Worm (Caenorhabditis elegans) whole organism, young adult: ENCODE measurements around the gene EEED8.18.

Source experiments
- B0019.2 ChIP-seq: fragments of 200-800 bp; sonication (Bioruptor generic); conservative IDR thresholded peaks from 2 replicates; pipeline ENCODE4 v1.3.6; 2022; ENCODE audit warnings: missing genetic modification reagents, missing genetic modification characterization, missing compliant biosample characterization
- D2030.7 ChIP-seq: fragments of 200-800 bp; sonication (Bioruptor generic); IDR thresholded peaks from 2 replicates; pipeline ENCODE4 v1.3.6; 2022; ENCODE audit warnings: missing genetic modification reagents, missing genetic modification characterization, missing compliant biosample characterization
- F22D6.2 ChIP-seq: sonication (generic microtip); optimal IDR thresholded peaks from 2 replicates; lab custom pipeline; 2016; ENCODE audit warnings: mild to moderate bottlenecking, missing genetic modification characterization, missing compliant biosample characterization
- F33H1.4 ChIP-seq: fragments of 200-800 bp; sonication (Bioruptor generic); IDR thresholded peaks from 2 replicates; pipeline ENCODE4 v1.3.6; 2022; ENCODE audit warnings: missing genetic modification reagents, missing genetic modification characterization, missing compliant biosample characterization
- F55B11.4 ChIP-seq: sonication (generic microtip); optimal IDR thresholded peaks from 2 replicates; lab custom pipeline; 2016; ENCODE audit warnings: missing compliant biosample characterization, missing genetic modification characterization, borderline replicate concordance; ENCODE audit not compliant: insufficient read depth
- T07F8.4 ChIP-seq: sonication (generic microtip); optimal IDR thresholded peaks from 2 replicates; lab custom pipeline; 2016; ENCODE audit warnings: mild to moderate bottlenecking, missing genetic modification characterization, moderate library complexity, missing compliant biosample characterization
- T26A5.8 ChIP-seq: sonication (generic microtip); optimal IDR thresholded peaks from 2 replicates; lab custom pipeline; 2016; ENCODE audit warnings: missing genetic modification characterization, missing compliant biosample characterization
- Y56A3A.18 ChIP-seq: fragments of 200-800 bp; sonication (Bioruptor generic); IDR thresholded peaks from 2 replicates; pipeline ENCODE4 v1.3.6; 2022; ENCODE audit warnings: missing genetic modification reagents, missing genetic modification characterization, missing compliant biosample characterization
- Y67H2A.10 ChIP-seq: fragments of 200-800 bp; sonication (Bioruptor generic); conservative IDR thresholded peaks from 2 replicates; pipeline ENCODE4 v1.3.6; 2022; ENCODE audit warnings: missing genetic modification reagents, missing genetic modification characterization, missing compliant biosample characterization
- ama-1 ChIP-seq, 3 experiments: fragments of 150-350 bp in 1 of 3; sonication (generic microtip) in 2 of 3; optimal IDR thresholded peaks; 2 replicates each; lab custom pipeline; 2014 to 2018; ENCODE audit warnings: missing biosample characterization in 2 of 3, missing genetic modification characterization in 2 of 3, missing genetic modification reagents in 2 of 3
- aptf-3 ChIP-seq: fragments of 200-800 bp; sonication (Bioruptor generic); IDR thresholded peaks from 2 replicates; pipeline ENCODE4 v1.3.6; 2022; ENCODE audit warnings: missing genetic modification characterization, missing compliant biosample characterization
- attf-5 ChIP-seq: fragments of 200-800 bp; sonication (Bioruptor generic); optimal IDR thresholded peaks from 2 replicates; lab custom pipeline; 2018; ENCODE audit warnings: mild to moderate bottlenecking, missing genetic modification characterization, missing compliant biosample characterization
- attf-6 ChIP-seq: fragments of 200-800 bp; sonication (Bioruptor generic); IDR thresholded peaks from 2 replicates; pipeline ENCODE4 v1.3.6; 2022; ENCODE audit warnings: missing genetic modification reagents, missing genetic modification characterization, missing compliant biosample characterization
- cebp-2 ChIP-seq: fragments of 200-800 bp; sonication (Bioruptor generic); IDR thresholded peaks from 2 replicates; pipeline ENCODE4 v1.3.6; 2022; ENCODE audit warnings: missing genetic modification characterization, missing compliant biosample characterization
- ceh-100 ChIP-seq: fragments of 200-800 bp; sonication (Bioruptor generic); IDR thresholded peaks from 2 replicates; pipeline ENCODE4 v1.3.6; 2022; ENCODE audit warnings: missing genetic modification reagents, missing genetic modification characterization, missing compliant biosample characterization
- ceh-27 ChIP-seq: fragments of 200-800 bp; sonication (Bioruptor generic); optimal IDR thresholded peaks from 2 replicates; lab custom pipeline; 2018; ENCODE audit warnings: mild to moderate bottlenecking, missing genetic modification characterization, moderate library complexity, missing compliant biosample characterization
- ceh-91 ChIP-seq: fragments of 200-800 bp; sonication (Bioruptor generic); IDR thresholded peaks from 2 replicates; pipeline ENCODE4 v1.3.6; 2022; ENCODE audit warnings: missing genetic modification reagents, missing genetic modification characterization, missing compliant biosample characterization
- chd-7 ChIP-seq: sonication (generic microtip); optimal IDR thresholded peaks from 2 replicates; lab custom pipeline; 2016; ENCODE audit warnings: mild to moderate bottlenecking, missing genetic modification characterization, moderate library complexity, missing compliant biosample characterization
- efl-1 ChIP-seq: fragments of 150-350 bp; optimal IDR thresholded peaks from 2 replicates; lab custom pipeline; 2014; ENCODE audit warnings: missing biosample characterization, missing genetic modification reagents, missing genetic modification characterization
- egl-18 ChIP-seq: fragments of 200-800 bp; sonication (Bioruptor generic); IDR thresholded peaks from 2 replicates; pipeline ENCODE4 v1.3.6; 2022; ENCODE audit warnings: missing genetic modification reagents, missing genetic modification characterization, missing compliant biosample characterization
- egrh-3 ChIP-seq: fragments of 200-800 bp; sonication (Bioruptor generic); IDR thresholded peaks from 2 replicates; pipeline ENCODE4 v1.3.6; 2022; ENCODE audit warnings: missing genetic modification reagents, missing genetic modification characterization, missing compliant biosample characterization
- lag-1 ChIP-seq: fragments of 200-800 bp; sonication (Bioruptor generic); IDR thresholded peaks from 2 replicates; pipeline ENCODE4 v1.3.6; 2022; ENCODE audit warnings: missing genetic modification reagents, missing genetic modification characterization, missing compliant biosample characterization
- lin-35 ChIP-seq, 3 experiments: fragments of 150-350 bp in 2 of 3; sonication (generic microtip) in 1 of 3; optimal IDR thresholded peaks; 2 replicates each; lab custom pipeline; 2014 to 2018; ENCODE audit warnings: missing biosample characterization in 3 of 3, missing genetic modification characterization in 3 of 3, missing genetic modification reagents in 3 of 3
- lin-54 ChIP-seq: fragments of 200-800 bp; sonication (Bioruptor generic); optimal IDR thresholded peaks from 2 replicates; lab custom pipeline; 2018; ENCODE audit warnings: mild to moderate bottlenecking, missing genetic modification characterization, missing compliant biosample characterization
- lir-1 ChIP-seq: fragments of 200-800 bp; sonication (Bioruptor generic); conservative IDR thresholded peaks from 2 replicates; pipeline ENCODE4 v1.3.6; 2022; ENCODE audit warnings: missing genetic modification reagents, missing genetic modification characterization, missing compliant biosample characterization
- lsy-27 ChIP-seq: sonication (generic microtip); optimal IDR thresholded peaks from 2 replicates; lab custom pipeline; 2017; ENCODE audit warnings: missing genetic modification characterization, mild to moderate bottlenecking, missing compliant biosample characterization, antibody characterized with exemption, missing genotype, borderline replicate concordance; ENCODE audit not compliant: insufficient read depth
- madf-6 ChIP-seq: fragments of 200-800 bp; sonication (Bioruptor generic); IDR thresholded peaks from 2 replicates; pipeline ENCODE4 v1.3.6; 2022; ENCODE audit warnings: missing genetic modification reagents, missing genetic modification characterization, missing compliant biosample characterization
- mxl-1 ChIP-seq: sonication (generic microtip); optimal IDR thresholded peaks from 2 replicates; lab custom pipeline; 2016; ENCODE audit warnings: missing genetic modification characterization, missing compliant biosample characterization
- nfya-2 ChIP-seq: fragments of 200-800 bp; sonication (Bioruptor generic); IDR thresholded peaks from 2 replicates; pipeline ENCODE4 v1.3.6; 2022; ENCODE audit warnings: missing genetic modification reagents, missing genetic modification characterization, missing compliant biosample characterization
- nhr-179 ChIP-seq: sonication (generic microtip); optimal IDR thresholded peaks from 2 replicates; lab custom pipeline; 2016; ENCODE audit warnings: mild to moderate bottlenecking, missing genetic modification characterization, missing compliant biosample characterization
- nhr-27 ChIP-seq: fragments of 200-800 bp; sonication (Bioruptor generic); optimal IDR thresholded peaks from 2 replicates; lab custom pipeline; 2018; ENCODE audit warnings: mild to moderate bottlenecking, missing genetic modification characterization, moderate library complexity, missing compliant biosample characterization
- nhr-80 ChIP-seq: sonication (generic microtip); optimal IDR thresholded peaks from 2 replicates; lab custom pipeline; 2016; ENCODE audit warnings: missing genetic modification characterization, missing compliant biosample characterization
- sdz-38 ChIP-seq: sonication (generic microtip); optimal IDR thresholded peaks from 2 replicates; lab custom pipeline; 2016; ENCODE audit warnings: missing genotype, missing genetic modification characterization, missing compliant biosample characterization
- snpc-1.1 ChIP-seq: sonication (generic microtip); optimal IDR thresholded peaks from 2 replicates; lab custom pipeline; 2017; ENCODE audit warnings: missing genetic modification characterization, mild to moderate bottlenecking, missing compliant biosample characterization, antibody characterized with exemption, moderate library complexity, missing genotype, missing genetic modification reagents; ENCODE audit not compliant: insufficient read depth
- somi-1 ChIP-seq: fragments of 200-800 bp; sonication (Bioruptor generic); optimal IDR thresholded peaks from 2 replicates; lab custom pipeline; 2018; ENCODE audit warnings: mild to moderate bottlenecking, missing genetic modification characterization, missing compliant biosample characterization
- sptf-2 ChIP-seq: fragments of 200-800 bp; sonication (Bioruptor generic); optimal IDR thresholded peaks from 2 replicates; lab custom pipeline; 2018; ENCODE audit warnings: mild to moderate bottlenecking, missing genetic modification characterization, missing compliant biosample characterization
- tbp1 ChIP-seq: fragments of 200-800 bp; sonication (Bioruptor generic); optimal IDR thresholded peaks from 2 replicates; lab custom pipeline; 2018; ENCODE audit warnings: mild to moderate bottlenecking, missing genetic modification characterization, missing compliant biosample characterization
- unc-130 ChIP-seq: sonication (generic microtip); optimal IDR thresholded peaks from 2 replicates; lab custom pipeline; 2016; ENCODE audit warnings: missing genetic modification reagents, missing genetic modification characterization, missing compliant biosample characterization
- xnd-1 ChIP-seq: sonication (generic microtip); optimal IDR thresholded peaks from 2 replicates; lab custom pipeline; 2016; ENCODE audit warnings: missing genotype, missing genetic modification reagents, missing genetic modification characterization, missing compliant biosample characterization
- zfh-2 ChIP-seq: fragments of 200-800 bp; sonication (Bioruptor generic); conservative IDR thresholded peaks from 2 replicates; pipeline ENCODE4 v1.3.6; 2022; ENCODE audit warnings: missing genetic modification reagents, missing genetic modification characterization, missing compliant biosample characterization
- ztf-18 ChIP-seq: sonication (generic microtip); optimal IDR thresholded peaks from 2 replicates; lab custom pipeline; 2016; ENCODE audit warnings: missing genotype, mild to moderate bottlenecking, missing genetic modification characterization, missing compliant biosample characterization
- ztf-26 ChIP-seq: sonication (generic microtip); optimal IDR thresholded peaks from 2 replicates; lab custom pipeline; 2017; ENCODE audit warnings: missing genetic modification characterization, missing compliant biosample characterization
- ztf-28 ChIP-seq: fragments of 200-800 bp; sonication (Bioruptor generic); IDR thresholded peaks from 2 replicates; pipeline ENCODE4 v1.3.6; 2022; ENCODE audit warnings: missing genetic modification reagents, missing genetic modification characterization, missing compliant biosample characterization
- ztf-6 ChIP-seq: fragments of 200-800 bp; sonication (Bioruptor generic); IDR thresholded peaks from 2 replicates; pipeline ENCODE4 v1.3.6; 2022; ENCODE audit warnings: missing genetic modification reagents, missing genetic modification characterization, missing compliant biosample characterization

The EEED8.18 gene

DNA sequence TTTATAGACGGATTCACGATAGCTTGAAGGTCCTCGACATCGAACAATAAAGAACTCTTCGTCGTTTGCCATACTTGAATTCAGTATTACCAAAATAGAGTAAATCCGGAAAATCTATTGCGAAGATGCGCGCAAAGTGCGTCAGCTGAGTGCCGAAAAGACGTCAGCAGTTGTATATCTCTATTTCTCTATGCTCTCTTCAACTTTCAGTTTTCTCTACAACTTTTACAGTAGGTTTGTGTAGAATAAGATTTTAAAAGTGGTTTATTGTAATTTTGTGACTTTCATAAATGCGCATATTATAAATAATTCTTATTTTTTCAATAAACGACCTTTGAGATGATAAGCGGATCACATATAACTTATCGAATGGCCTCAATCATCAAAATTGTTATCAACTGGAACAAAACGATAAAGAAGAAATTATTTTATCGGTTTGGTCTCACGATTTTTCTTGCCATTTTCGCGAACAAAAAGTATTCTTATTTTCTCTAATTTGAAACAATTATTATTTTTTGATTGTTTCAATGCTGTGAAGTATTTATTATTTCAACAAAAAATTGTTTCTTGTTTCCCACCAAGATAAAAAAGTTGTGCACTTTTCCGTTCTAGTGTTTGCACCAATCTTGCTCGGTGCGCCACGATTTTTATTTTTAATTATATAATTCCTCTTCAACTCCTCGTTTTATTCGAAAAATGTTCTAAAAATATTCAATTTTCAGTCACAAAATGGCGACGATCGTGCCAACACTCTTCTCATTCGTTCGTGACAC lies 38.9 kb downstream of the EEED8.18 start, which contains the start of the genes agt-2 and F09E5.3 (continued):
- TF ChIP-seq ama-1 (optimal IDR thresholded peaks at IDR 0.05; lab: Kevin White, UChicago), result no peak
- TF ChIP-seq ama-1 (GFP tag; optimal IDR thresholded peaks at IDR 0.05; lab: Kevin White, UChicago), result no peak
- TF ChIP-seq cebp-2 (GFP tag; lab: Robert Waterston, UW), result no peak
- no peak for TF ChIP-seq sdz-38
- no peak for TF ChIP-seq egl-18 (GFP tag; lab: Robert Waterston, UW)
- TF ChIP-seq lin-54 (GFP tag; lab: Kevin White, UChicago), result peak; percentile 87
- TF ChIP-seq F22D6.2 (tag; lab: Kevin White, UChicago), result peak; percentile 5
- peak; percentile 82 for TF ChIP-seq madf-6 (GFP tag; lab: Robert Waterston, UW)
- peak in 2 of 3 experiments; percentile 72 to 91 for TF ChIP-seq lin-35 (GFP tag; optimal IDR thresholded peaks at IDR 0.05; lab: Kevin White, UChicago)
- TF ChIP-seq D2030.7, result 0 out of 2 replicates have a peak, but pooled peaks have one; percentile 55
- TF ChIP-seq F55B11.4 (tag; lab: Kevin White, UChicago), result no peak
- no peak for TF ChIP-seq lag-1 (GFP tag; lab: Robert Waterston, UW)
- TF ChIP-seq chd-7, result peak; percentile 15
- TF ChIP-seq tbp1 (GFP tag; lab: Kevin White, UChicago), result peak; percentile 61
- TF ChIP-seq ztf-28, result no peak
- TF ChIP-seq somi-1, result peak; percentile 19
- TF ChIP-seq ceh-27 (GFP tag; lab: Kevin White, UChicago), result peak; percentile 80
- TF ChIP-seq snpc-1.1 (tag; lab: Kevin White, UChicago), result peak; percentile 7
- peak; percentile 92 for TF ChIP-seq attf-5
- no peak for TF ChIP-seq nfya-2 (GFP tag; lab: Robert Waterston, UW)
- no peak for TF ChIP-seq T07F8.4 (tag; lab: Kevin White, UChicago)
- peak; percentile 67 for TF ChIP-seq lir-1 (GFP tag; lab: Robert Waterston, UW)
- no peak for TF ChIP-seq Y56A3A.18 (GFP tag; lab: Robert Waterston, UW)
- no peak for TF ChIP-seq attf-6 (GFP tag; lab: Robert Waterston, UW)
- TF ChIP-seq egrh-3 (GFP tag; lab: Robert Waterston, UW), result no peak
- TF ChIP-seq T26A5.8 (tag; lab: Kevin White, UChicago), result no peak
- TF ChIP-seq sptf-2 (GFP tag; lab: Kevin White, UChicago), result no peak
- TF ChIP-seq aptf-3 (GFP tag; lab: Robert Waterston, UW), result no peak
- TF ChIP-seq efl-1 (GFP tag; lab: Kevin White, UChicago), result peak; percentile 40
- TF ChIP-seq xnd-1, result no peak
- no peak for TF ChIP-seq nhr-179 (tag; lab: Kevin White, UChicago)
- TF ChIP-seq ceh-100 (GFP tag; lab: Robert Waterston, UW), result peak; percentile 68
- peak; percentile 59 for TF ChIP-seq nhr-80
- no peak for TF ChIP-seq Y67H2A.10 (GFP tag; lab: Robert Waterston, UW)
- peak; percentile 58 for TF ChIP-seq ztf-26 (tag; lab: Kevin White, UChicago)
- TF ChIP-seq unc-130 (GFP tag; lab: Kevin White, UChicago), result no peak
- no peak for TF ChIP-seq lsy-27 (tag; lab: Kevin White, UChicago)
- TF ChIP-seq ztf-6 (GFP tag; lab: Robert Waterston, UW), result no peak
- peak; percentile 96 for TF ChIP-seq ztf-18
- TF ChIP-seq zfh-2 (GFP tag; lab: Robert Waterston, UW), result no peak
- TF ChIP-seq mxl-1 (tag; lab: Kevin White, UChicago), result no peak
- TF ChIP-seq ceh-91 (GFP tag; lab: Robert Waterston, UW), result peak; percentile 37; the same call in 1 of the 2 replicates
- no peak for TF ChIP-seq nhr-27
- TF ChIP-seq F33H1.4 (GFP tag; lab: Robert Waterston, UW), result peak; percentile 53
- no peak for TF ChIP-seq B0019.2 (GFP tag; lab: Robert Waterston, UW)
- TF ChIP-seq, all 124 proteins: peak for 52
